Fruit fly (Drosophila melanogaster) whole organism, embryonic: ENCODE data around the gene CG3078.

Source experiments
- Atf6 ChIP-seq: fragments of 200-800 bp; sonication (Bioruptor generic); IDR thresholded peaks from 2 replicates; pipeline ENCODE4 v1.3.6; 2022; ENCODE audit warnings: missing biosample characterization, missing genetic modification characterization
- B-H1 ChIP-seq: fragments of 200-800 bp; sonication (Bioruptor generic); IDR thresholded peaks from 3 replicates; pipeline ENCODE4 v1.3.6; 2022; ENCODE audit warnings: missing biosample characterization, missing genetic modification characterization
- CG10366 ChIP-seq: fragments of 200-800 bp; sonication (Bioruptor generic); IDR thresholded peaks from 2 replicates; pipeline ENCODE4 v1.3.6; 2022; ENCODE audit warnings: missing biosample characterization, missing genetic modification characterization
- CG11398 ChIP-seq: fragments of 200-800 bp; sonication (Bioruptor generic); optimal IDR thresholded peaks from 2 replicates; lab custom pipeline; 2016; ENCODE audit warnings: missing biosample characterization, missing genetic modification characterization
- CG12236 ChIP-seq: fragments of 200-800 bp; sonication (Bioruptor generic); optimal IDR thresholded peaks from 2 replicates; lab custom pipeline; 2016; ENCODE audit warnings: missing biosample characterization, missing genetic modification characterization
- CG15269 ChIP-seq: fragments of 200-800 bp; sonication (Bioruptor generic); optimal IDR thresholded peaks from 2 replicates; lab custom pipeline; 2018; ENCODE audit warnings: missing biosample characterization, mild to moderate bottlenecking, missing genetic modification characterization, moderate library complexity
- CG16813 ChIP-seq: fragments of 200-800 bp; sonication (Bioruptor generic); IDR thresholded peaks from 3 replicates; pipeline ENCODE4 v1.3.6; 2022; ENCODE audit warnings: missing biosample characterization, missing genetic modification characterization; ENCODE audit not compliant: partially characterized antibody
- CG17328 ChIP-seq: fragments of 200-800 bp; sonication (Bioruptor generic); IDR thresholded peaks from 2 replicates; pipeline ENCODE4 v1.3.6; 2022; ENCODE audit warnings: missing biosample characterization, missing genetic modification characterization
- CG17359 ChIP-seq: fragments of 200-800 bp; sonication (Bioruptor generic); optimal IDR thresholded peaks from 3 replicates; lab custom pipeline; 2018; ENCODE audit warnings: missing biosample characterization, mild to moderate bottlenecking, missing genetic modification characterization, moderate library complexity
- CG17568 ChIP-seq: fragments of 200-800 bp; sonication (Bioruptor generic); optimal IDR thresholded peaks from 2 replicates; lab custom pipeline; 2018; ENCODE audit warnings: missing biosample characterization, mild to moderate bottlenecking, missing genetic modification characterization, moderate library complexity
- CG2116 ChIP-seq: fragments of 200-800 bp; sonication (Bioruptor generic); optimal IDR thresholded peaks from 3 replicates; lab custom pipeline; 2018; ENCODE audit warnings: missing biosample characterization, mild to moderate bottlenecking, missing genetic modification characterization
- CG30403 ChIP-seq: fragments of 200-800 bp; sonication (Bioruptor generic); optimal IDR thresholded peaks from 3 replicates; lab custom pipeline; 2016; ENCODE audit warnings: missing biosample characterization, missing genetic modification characterization
- CG30431 ChIP-seq: fragments of 200-800 bp; sonication (Bioruptor generic); optimal IDR thresholded peaks from 2 replicates; lab custom pipeline; 2017; ENCODE audit warnings: missing biosample characterization, missing genetic modification characterization
- CG7357 ChIP-seq: fragments of 200-800 bp; sonication (Bioruptor generic); IDR thresholded peaks from 3 replicates; pipeline ENCODE4 v1.3.6; 2022; ENCODE audit warnings: missing biosample characterization, missing genetic modification characterization
- CG7963 ChIP-seq: fragments of 200-800 bp; sonication (Bioruptor generic); IDR thresholded peaks from 3 replicates; pipeline ENCODE4 v1.3.6; 2022; ENCODE audit warnings: missing biosample characterization, missing genetic modification characterization; ENCODE audit not compliant: partially characterized antibody
- CkIIα-i1 ChIP-seq: fragments of 200-800 bp; sonication (Bioruptor generic); IDR thresholded peaks from 2 replicates; pipeline ENCODE4 v1.3.6; 2022; ENCODE audit warnings: missing biosample characterization, missing genetic modification characterization
- D19B ChIP-seq: fragments of 200-800 bp; sonication (Bioruptor generic); optimal IDR thresholded peaks from 2 replicates; lab custom pipeline; 2017; ENCODE audit warnings: missing biosample characterization, mild to moderate bottlenecking, missing genetic modification characterization
- Dek ChIP-seq: fragments of 200-800 bp; sonication (Bioruptor generic); optimal IDR thresholded peaks from 3 replicates; lab custom pipeline; 2019; ENCODE audit warnings: missing biosample characterization, mild to moderate bottlenecking, missing genetic modification characterization, moderate library complexity
- Doc3 ChIP-seq: fragments of 200-800 bp; sonication (Bioruptor generic); IDR thresholded peaks from 3 replicates; pipeline ENCODE4 v1.3.6; 2022; ENCODE audit warnings: missing biosample characterization, missing genetic modification characterization; ENCODE audit not compliant: partially characterized antibody
- HLH4C ChIP-seq: fragments of 200-800 bp; sonication (Bioruptor generic); IDR thresholded peaks from 3 replicates; pipeline ENCODE4 v1.3.6; 2022; ENCODE audit warnings: missing biosample characterization, missing genetic modification characterization; ENCODE audit not compliant: partially characterized antibody
- HmgZ ChIP-seq: fragments of 200-800 bp; sonication (Bioruptor generic); optimal IDR thresholded peaks from 2 replicates; lab custom pipeline; 2018; ENCODE audit warnings: missing biosample characterization, mild to moderate bottlenecking, missing genetic modification characterization
- Hr78 ChIP-seq, 2 experiments: fragments of 200-800 bp in 1 of 2; fragments of >200 bp in 1 of 2; sonication (Bioruptor generic) in 1 of 2; optimal IDR thresholded peaks; 2 replicates each; lab custom pipeline; 2017 to 2019; ENCODE audit warnings: missing biosample characterization in 2 of 2, missing genetic modification characterization in 2 of 2, mild to moderate bottlenecking in 1 of 2, moderate library complexity in 1 of 2
- Mes4 ChIP-seq: fragments of 200-800 bp; sonication (Bioruptor generic); optimal IDR thresholded peaks from 2 replicates; lab custom pipeline; 2016; ENCODE audit warnings: missing biosample characterization, missing genetic modification characterization
- Mrtf ChIP-seq: fragments of 200-800 bp; sonication (Bioruptor generic); IDR thresholded peaks from 3 replicates; pipeline ENCODE4 v1.3.6; 2022; ENCODE audit warnings: missing biosample characterization, missing genetic modification characterization
- Neu2 ChIP-seq: fragments of 200-800 bp; sonication (Bioruptor generic); optimal IDR thresholded peaks from 3 replicates; lab custom pipeline; 2016; ENCODE audit warnings: missing biosample characterization, missing genetic modification characterization, borderline replicate concordance
- Scr ChIP-seq: fragments of 200-800 bp; sonication (Bioruptor generic); IDR thresholded peaks from 2 replicates; pipeline ENCODE4 v1.3.6; 2022; ENCODE audit warnings: missing biosample characterization, missing genetic modification characterization; ENCODE audit not compliant: partially characterized antibody
- Six4 ChIP-seq: fragments of 200-800 bp; sonication (Bioruptor generic); optimal IDR thresholded peaks from 2 replicates; lab custom pipeline; 2016; ENCODE audit warnings: missing biosample characterization, missing genetic modification characterization
- al ChIP-seq: fragments of 200-800 bp; sonication (Bioruptor generic); IDR thresholded peaks from 2 replicates; pipeline ENCODE4 v1.3.6; 2022; ENCODE audit warnings: missing biosample characterization, missing genetic modification characterization
- az2 ChIP-seq: fragments of 200-800 bp; sonication (Bioruptor generic); optimal IDR thresholded peaks from 3 replicates; lab custom pipeline; 2016; ENCODE audit warnings: missing biosample characterization, missing genetic modification characterization
- bbx ChIP-seq: fragments of 200-800 bp; sonication (Bioruptor generic); IDR thresholded peaks from 2 replicates; pipeline ENCODE4 v1.3.6; 2022; ENCODE audit warnings: missing biosample characterization, missing genetic modification characterization; ENCODE audit not compliant: partially characterized antibody
- chif ChIP-seq, 2 experiments: fragments of 200-800 bp; sonication (Bioruptor generic); optimal IDR thresholded peaks; 3 replicates each; lab custom pipeline; 2016; ENCODE audit warnings: missing biosample characterization in 2 of 2, missing genetic modification characterization in 2 of 2
- chm ChIP-seq: fragments of 200-800 bp; sonication (Bioruptor generic); IDR thresholded peaks from 2 replicates; pipeline ENCODE4 v1.3.6; 2022; ENCODE audit warnings: missing biosample characterization, missing genetic modification characterization
- corto ChIP-seq: fragments of 200-800 bp; sonication (Bioruptor generic); optimal IDR thresholded peaks from 2 replicates; lab custom pipeline; 2016; ENCODE audit warnings: missing biosample characterization, mild to moderate bottlenecking, missing genetic modification characterization, moderate library complexity
- crc ChIP-seq: fragments of 200-800 bp; sonication (Bioruptor generic); optimal IDR thresholded peaks from 2 replicates; lab custom pipeline; 2016; ENCODE audit warnings: missing biosample characterization, missing genetic modification characterization
- fd102C ChIP-seq: fragments of 200-800 bp; sonication (Bioruptor generic); optimal IDR thresholded peaks from 2 replicates; lab custom pipeline; 2018; ENCODE audit warnings: missing biosample characterization, mild to moderate bottlenecking, missing genetic modification characterization, moderate library complexity
- gcm2 ChIP-seq: fragments of 200-800 bp; sonication (Bioruptor generic); optimal IDR thresholded peaks from 2 replicates; lab custom pipeline; 2016; ENCODE audit warnings: missing biosample characterization, missing genetic modification characterization
- grn ChIP-seq: fragments of 200-800 bp; sonication (Bioruptor generic); optimal IDR thresholded peaks from 3 replicates; lab custom pipeline; 2017; ENCODE audit warnings: missing biosample characterization, missing genetic modification characterization
- gsb-n ChIP-seq: fragments of 200-800 bp; sonication (Bioruptor generic); optimal IDR thresholded peaks from 3 replicates; lab custom pipeline; 2018; ENCODE audit warnings: missing biosample characterization, mild to moderate bottlenecking, missing genetic modification characterization
- knrl ChIP-seq: fragments of 200-800 bp; sonication (Bioruptor generic); IDR thresholded peaks from 3 replicates; pipeline ENCODE4 v1.3.6; 2022; ENCODE audit warnings: missing biosample characterization, missing genetic modification characterization; ENCODE audit not compliant: partially characterized antibody
- lab ChIP-seq: fragments of 200-800 bp; sonication (Bioruptor generic); optimal IDR thresholded peaks from 3 replicates; lab custom pipeline; 2017; ENCODE audit warnings: missing biosample characterization, missing genetic modification characterization, mild to moderate bottlenecking, moderate library complexity, missing genetic modification reagents
- oc ChIP-seq: fragments of 200-800 bp; sonication (Bioruptor generic); optimal IDR thresholded peaks from 2 replicates; lab custom pipeline; 2018; ENCODE audit warnings: missing biosample characterization, mild to moderate bottlenecking, missing genetic modification characterization, moderate library complexity
- repo ChIP-seq: fragments of 200-800 bp; sonication (Bioruptor generic); optimal IDR thresholded peaks from 2 replicates; lab custom pipeline; 2016; ENCODE audit warnings: missing biosample characterization, missing genetic modification characterization
- salm ChIP-seq: fragments of 200-800 bp; sonication (Bioruptor generic); optimal IDR thresholded peaks from 2 replicates; lab custom pipeline; 2018; ENCODE audit warnings: missing biosample characterization, mild to moderate bottlenecking, missing genetic modification characterization
- slbo ChIP-seq: fragments of 200-800 bp; sonication (Bioruptor generic); IDR thresholded peaks from 2 replicates; pipeline ENCODE4 v1.3.6; 2022; ENCODE audit warnings: missing biosample characterization, missing genetic modification characterization
- tgo ChIP-seq: fragments of 200-800 bp; sonication (Bioruptor generic); IDR thresholded peaks from 3 replicates; pipeline ENCODE4 v1.3.6; 2022; ENCODE audit warnings: missing biosample characterization, missing genetic modification characterization
- vnd ChIP-seq: fragments of 200-800 bp; sonication (Bioruptor generic); IDR thresholded peaks from 3 replicates; pipeline ENCODE4 v1.3.6; 2022; ENCODE audit warnings: missing biosample characterization, missing genetic modification characterization; ENCODE audit not compliant: partially characterized antibody
- wek ChIP-seq: fragments of 200-800 bp; sonication (Bioruptor generic); optimal IDR thresholded peaks from 3 replicates; lab custom pipeline; 2018; ENCODE audit warnings: missing biosample characterization, mild to moderate bottlenecking, missing genetic modification characterization, moderate library complexity
- yki ChIP-seq: fragments of >200 bp; optimal IDR thresholded peaks from 3 replicates; lab custom pipeline; 2018

The CG3078 gene

DNA sequence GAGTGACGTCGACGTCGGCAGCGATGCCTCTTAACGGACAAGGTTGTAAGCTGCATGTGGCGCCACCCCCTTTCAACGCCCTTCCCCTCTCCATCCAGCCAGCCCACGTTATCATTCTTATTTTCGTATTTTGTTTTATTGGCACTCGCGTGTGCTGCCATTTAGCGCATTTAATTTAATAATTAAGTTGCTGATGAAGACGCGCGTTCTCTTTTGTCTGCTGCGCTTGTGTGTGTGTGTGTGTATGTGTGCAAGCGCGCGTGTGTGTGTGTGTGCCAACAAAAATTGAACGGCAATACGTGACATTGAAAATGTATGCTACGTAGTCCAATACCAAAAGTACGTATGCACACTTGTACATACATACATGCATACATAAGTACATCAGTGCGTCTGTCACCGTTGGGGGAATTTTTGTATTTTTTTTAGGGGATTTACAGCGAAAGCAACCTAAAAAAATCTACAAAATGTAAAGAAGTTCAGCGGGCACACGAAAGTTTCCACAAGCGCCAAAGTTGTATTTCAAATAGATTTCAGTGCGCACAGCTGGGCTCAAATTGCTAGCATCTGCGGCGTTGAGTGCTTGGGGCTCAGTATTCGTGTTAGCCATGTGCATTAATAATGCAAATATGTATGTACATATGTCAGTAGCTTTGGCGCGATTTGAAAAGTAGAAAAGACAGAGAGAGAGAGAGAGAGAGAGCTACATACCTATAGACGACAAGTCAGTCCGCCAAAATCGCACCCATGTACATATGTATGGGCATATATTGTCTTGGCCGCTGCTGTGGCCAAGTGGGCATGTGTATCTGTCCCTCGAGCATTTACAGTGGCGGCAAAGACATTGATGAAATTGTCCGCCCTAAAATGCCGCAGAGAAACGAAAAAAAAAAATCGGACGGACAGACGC, 42.2 kb upstream of the CG3078 start (continued):
- peak; percentile 78 for TF ChIP-seq Atf6 (GFP tag; lab: Robert Waterston, UW)
- peak; percentile 59; the same call in 1 of the 2 replicates for TF ChIP-seq chm (GFP tag; lab: Robert Waterston, UW)
- TF ChIP-seq HLH4C (GFP tag; lab: Robert Waterston, UW) = no peak
- TF ChIP-seq CG7963 (GFP tag; lab: Robert Waterston, UW) = no peak
- TF ChIP-seq CG2116 (GFP tag; lab: Kevin White, UChicago) = peak; percentile 49
- peak; percentile 60 for TF ChIP-seq HmgZ (tag; lab: Kevin White, UChicago)
- peak; percentile 57 for TF ChIP-seq gsb-n (tag; lab: Kevin White, UChicago)
- TF ChIP-seq CG30403 (GFP tag; lab: Kevin White, UChicago) = peak; percentile 83
- TF ChIP-seq fd102C (GFP tag; lab: Kevin White, UChicago) = peak; percentile 11
- peak; percentile 67 for TF ChIP-seq wek (GFP tag; lab: Kevin White, UChicago)
- peak; percentile 75 for TF ChIP-seq Six4 (GFP tag; lab: Kevin White, UChicago)
- TF ChIP-seq vnd = no peak
- TF ChIP-seq CG12236 (GFP tag; lab: Kevin White, UChicago) = peak; percentile 68
- TF ChIP-seq grn = no peak
- TF ChIP-seq CG11398 (GFP tag; lab: Kevin White, UChicago) = peak; percentile 77
- TF ChIP-seq al (GFP tag; lab: Robert Waterston, UW) = peak; percentile 76
- peak; percentile 71 for TF ChIP-seq slbo
- peak; percentile 89 for TF ChIP-seq CG15269 (tag; lab: Kevin White, UChicago)
- TF ChIP-seq CG30431 (GFP tag; lab: Kevin White, UChicago) = peak; percentile 79
- peak; percentile 76 for TF ChIP-seq oc (tag; lab: Kevin White, UChicago)
- peak; percentile 73 for TF ChIP-seq B-H1 (GFP tag; lab: Robert Waterston, UW)
- TF ChIP-seq az2 = peak; percentile 73
- peak; percentile 73 for TF ChIP-seq crc (GFP tag; lab: Kevin White, UChicago)
- TF ChIP-seq CG10366 (GFP tag; lab: Robert Waterston, UW) = peak; percentile 68
- peak; percentile 75 for TF ChIP-seq CG17568 (GFP tag; lab: Kevin White, UChicago)
- peak; percentile 82; the same call in 2 of the 3 replicates for TF ChIP-seq tgo
- no peak for TF ChIP-seq bbx (GFP tag; lab: Robert Waterston, UW)
- no peak for TF ChIP-seq knrl (GFP tag; lab: Robert Waterston, UW)
- TF ChIP-seq CG17328 (GFP tag; lab: Robert Waterston, UW) = peak; percentile 78; the same call in 1 of the 2 replicates
- TF ChIP-seq CG7357 = peak; percentile 77
- TF ChIP-seq Scr (GFP tag; lab: Robert Waterston, UW) = no peak
- peak; percentile 55 for TF ChIP-seq salm
- peak; percentile 81 for TF ChIP-seq Mes4 (GFP tag; lab: Kevin White, UChicago)
- TF ChIP-seq Hr78 (GFP tag; optimal IDR thresholded peaks at IDR 0.05; lab: Kevin White, UChicago) = peak in 1 of 2 experiments; percentile 56
- no peak for TF ChIP-seq corto (GFP tag; lab: Kevin White, UChicago)
- peak; percentile 82 for TF ChIP-seq CG17359 (tag; lab: Kevin White, UChicago)
- no peak for TF ChIP-seq CG16813 (GFP tag; lab: Robert Waterston, UW)
- 0 out of 2 replicates have a peak, but pooled peaks have one; percentile 14 for TF ChIP-seq CkIIα-i1
- TF ChIP-seq D19B (GFP tag; lab: Kevin White, UChicago) = peak; percentile 61
- TF ChIP-seq repo (GFP tag; lab: Kevin White, UChicago) = peak; percentile 85
- TF ChIP-seq Dek (tag; lab: Kevin White, UChicago) = peak; percentile 57
- TF ChIP-seq Doc3 (GFP tag; lab: Robert Waterston, UW) = no peak
- peak; percentile 81 for TF ChIP-seq Mrtf
- TF ChIP-seq Neu2 = no peak
- TF ChIP-seq chif (GFP tag; optimal IDR thresholded peaks at IDR 0.05; lab: Kevin White, UChicago) = peak; percentile 78 to 86
- peak; percentile 45 for TF ChIP-seq gcm2
- TF ChIP-seq lab (GFP tag; lab: Kevin White, UChicago) = peak; percentile 85
- no peak for TF ChIP-seq yki (lab: Kevin White, UChicago)
